Worm (Caenorhabditis elegans) whole organism, L4 larva: ENCODE data around the gene C04G6.2.

ENCODE experiments used
- F49E8.2 ChIP-seq: sonication (generic microtip); optimal IDR thresholded peaks from 2 replicates; lab custom pipeline; 2016; ENCODE audit warnings: missing compliant biosample characterization, mild to moderate bottlenecking, missing genetic modification characterization, borderline replicate concordance
- R02D3.7 ChIP-seq: fragments of 150-350 bp; sonication (generic microtip); optimal IDR thresholded peaks from 3 replicates; lab custom pipeline; 2014; ENCODE audit warnings: missing biosample characterization, missing genetic modification characterization
- Y105C5A.15 ChIP-seq: fragments of 200-800 bp; sonication (Bioruptor generic); IDR thresholded peaks from 2 replicates; pipeline ENCODE4 v1.3.6; 2022; ENCODE audit warnings: missing genetic modification characterization, missing compliant biosample characterization
- Y75B8A.6 ChIP-seq: fragments of 200-800 bp; sonication (Bioruptor generic); IDR thresholded peaks from 2 replicates; pipeline ENCODE4 v1.3.6; 2022; ENCODE audit warnings: missing genetic modification reagents, missing genetic modification characterization, missing compliant biosample characterization
- ZK337.2 ChIP-seq: fragments of 200-800 bp; sonication (Bioruptor generic); IDR thresholded peaks from 2 replicates; pipeline ENCODE4 v1.3.6; 2022; ENCODE audit warnings: missing genetic modification reagents, missing genetic modification characterization, missing compliant biosample characterization
- aha-1 ChIP-seq: fragments of 150-350 bp; peaks from one replicate; lab custom pipeline; 2014; ENCODE audit warnings: missing biosample characterization, missing genetic modification characterization
- aly-2 ChIP-seq: sonication (generic microtip); optimal IDR thresholded peaks from 2 replicates; lab custom pipeline; 2018; ENCODE audit warnings: missing biosample characterization, missing genetic modification characterization
- ama-1 ChIP-seq: fragments of 150-350 bp; optimal IDR thresholded peaks from 2 replicates; lab custom pipeline; 2014; ENCODE audit warnings: inconsistent platforms, mixed read lengths
- ceh-28 ChIP-seq: fragments of 150-350 bp; optimal IDR thresholded peaks from 2 replicates; lab custom pipeline; 2014; ENCODE audit warnings: missing biosample characterization, missing genetic modification reagents, missing genetic modification characterization
- ceh-62 ChIP-seq: sonication (generic microtip); optimal IDR thresholded peaks from 2 replicates; lab custom pipeline; 2017; ENCODE audit warnings: missing biosample characterization, missing genetic modification characterization
- ces-1 ChIP-seq: fragments of 150-350 bp; sonication (generic microtip); optimal IDR thresholded peaks from 4 replicates; lab custom pipeline; 2014; ENCODE audit warnings: missing biosample characterization, missing genetic modification reagents, missing genetic modification characterization
- cey-2 ChIP-seq: sonication (generic microtip); optimal IDR thresholded peaks from 3 replicates; lab custom pipeline; 2017; ENCODE audit warnings: missing genetic modification characterization, mild to moderate bottlenecking, missing compliant biosample characterization, antibody characterized with exemption, borderline replicate concordance; ENCODE audit not compliant: insufficient read depth
- daf-16 ChIP-seq, 3 experiments: sonication (generic microtip); optimal IDR thresholded peaks; 2 replicates each; lab custom pipeline; 2016 to 2017; ENCODE audit warnings: missing genetic modification characterization in 3 of 3, missing genetic modification reagents in 3 of 3, mild to moderate bottlenecking in 2 of 3, missing compliant biosample characterization in 2 of 3, missing biosample characterization in 1 of 3, moderate library complexity in 1 of 3
- daf-8 ChIP-seq: fragments of 200-800 bp; sonication (Bioruptor generic); IDR thresholded peaks from 2 replicates; pipeline ENCODE4 v1.3.6; 2022; ENCODE audit warnings: missing genetic modification characterization, missing compliant biosample characterization
- dmd-6 ChIP-seq: fragments of 200-800 bp; sonication (Bioruptor generic); IDR thresholded peaks from 2 replicates; pipeline ENCODE4 v1.3.6; 2022; ENCODE audit warnings: missing genetic modification reagents, missing genetic modification characterization, missing compliant biosample characterization
- dmd-8 ChIP-seq: fragments of 200-800 bp; sonication (Bioruptor generic); IDR thresholded peaks from 2 replicates; pipeline ENCODE4 v1.3.6; 2022; ENCODE audit warnings: missing genetic modification characterization, missing compliant biosample characterization
- dve-1 ChIP-seq: sonication (generic microtip); optimal IDR thresholded peaks from 2 replicates; lab custom pipeline; 2017; ENCODE audit warnings: antibody characterized with exemption, mild to moderate bottlenecking, missing genetic modification characterization, missing compliant biosample characterization; ENCODE audit not compliant: insufficient read depth
- egl-43 ChIP-seq: fragments of 200-800 bp; sonication (Bioruptor generic); IDR thresholded peaks from 2 replicates; pipeline ENCODE4 v1.3.6; 2022; ENCODE audit warnings: missing genetic modification reagents, missing genetic modification characterization, missing compliant biosample characterization
- fkh-10 ChIP-seq: fragments of 150-350 bp; optimal IDR thresholded peaks from 2 replicates; lab custom pipeline; 2014; ENCODE audit warnings: missing biosample characterization, missing genetic modification reagents, missing genetic modification characterization
- hlh-30 ChIP-seq: sonication (generic microtip); optimal IDR thresholded peaks from 2 replicates; lab custom pipeline; 2017; ENCODE audit warnings: antibody characterized with exemption, mild to moderate bottlenecking, missing genetic modification characterization, missing compliant biosample characterization; ENCODE audit not compliant: insufficient read depth
- lir-3 ChIP-seq: sonication (generic microtip); optimal IDR thresholded peaks from 2 replicates; lab custom pipeline; 2016; ENCODE audit warnings: mild to moderate bottlenecking, missing genetic modification characterization, missing compliant biosample characterization
- mdl-1 ChIP-seq, 2 experiments: fragments of 150-350 bp in 1 of 2; sonication (generic microtip) in 1 of 2; optimal IDR thresholded peaks; 2 replicates each; lab custom pipeline; 2014 to 2017; ENCODE audit warnings: missing biosample characterization in 2 of 2, missing genetic modification characterization in 2 of 2
- mep-1 ChIP-seq: fragments of 150-350 bp; sonication (generic microtip); optimal IDR thresholded peaks from 3 replicates; lab custom pipeline; 2014; ENCODE audit warnings: missing biosample characterization, missing genetic modification characterization
- mes-2 ChIP-seq: sonication (generic microtip); optimal IDR thresholded peaks from 2 replicates; lab custom pipeline; 2016; ENCODE audit warnings: missing genotype, mild to moderate bottlenecking, missing genetic modification characterization, missing compliant biosample characterization; ENCODE audit not compliant: poor library complexity, severe bottlenecking
- nhr-10 ChIP-seq: fragments of 150-350 bp; optimal IDR thresholded peaks from 2 replicates; lab custom pipeline; 2014; ENCODE audit warnings: missing biosample characterization, missing genetic modification characterization
- nhr-102 ChIP-seq: sonication (generic microtip); optimal IDR thresholded peaks from 2 replicates; lab custom pipeline; 2016; ENCODE audit warnings: mild to moderate bottlenecking, missing genetic modification characterization, moderate library complexity, missing compliant biosample characterization
- nhr-48 ChIP-seq: sonication (generic microtip); optimal IDR thresholded peaks from 2 replicates; lab custom pipeline; 2016; ENCODE audit warnings: mild to moderate bottlenecking, missing genetic modification characterization, missing compliant biosample characterization
- nhr-6 ChIP-seq: fragments of 150-350 bp; optimal IDR thresholded peaks from 2 replicates; lab custom pipeline; 2014; ENCODE audit warnings: missing biosample characterization, missing genetic modification characterization
- nhr-77 ChIP-seq: fragments of 150-350 bp; optimal IDR thresholded peaks from 2 replicates; lab custom pipeline; 2014; ENCODE audit warnings: missing biosample characterization, missing genetic modification characterization
- php-3 ChIP-seq: fragments of 200-800 bp; sonication (Bioruptor generic); IDR thresholded peaks from 2 replicates; pipeline ENCODE4 v1.3.6; 2022; ENCODE audit warnings: missing genetic modification reagents, missing genetic modification characterization, missing compliant biosample characterization
- sdz-12 ChIP-seq: fragments of 200-800 bp; sonication (Bioruptor generic); optimal IDR thresholded peaks from 2 replicates; lab custom pipeline; 2018; ENCODE audit warnings: mild to moderate bottlenecking, missing genetic modification characterization, missing compliant biosample characterization
- skn-1 ChIP-seq: fragments of 150-350 bp; optimal IDR thresholded peaks from 2 replicates; lab custom pipeline; 2014; ENCODE audit warnings: missing biosample characterization, missing genetic modification characterization
- spr-1 ChIP-seq: sonication (generic microtip); optimal IDR thresholded peaks from 2 replicates; lab custom pipeline; 2016; ENCODE audit warnings: mild to moderate bottlenecking, missing genetic modification characterization, missing compliant biosample characterization
- spr-3 ChIP-seq: fragments of 200-800 bp; sonication (Bioruptor generic); optimal IDR thresholded peaks from 2 replicates; lab custom pipeline; 2018; ENCODE audit warnings: mild to moderate bottlenecking, missing genetic modification characterization, missing compliant biosample characterization
- unc-39 ChIP-seq: sonication (generic microtip); optimal IDR thresholded peaks from 2 replicates; lab custom pipeline; 2017; ENCODE audit warnings: missing biosample characterization, missing genetic modification characterization
- zag-1 ChIP-seq: fragments of 150-350 bp; optimal IDR thresholded peaks from 2 replicates; lab custom pipeline; 2014; ENCODE audit warnings: missing biosample characterization, missing genetic modification characterization
- zfp-2 ChIP-seq: sonication (generic microtip); optimal IDR thresholded peaks from 2 replicates; lab custom pipeline; 2016; ENCODE audit warnings: mild to moderate bottlenecking, missing genetic modification characterization, missing compliant biosample characterization
- zip-11 ChIP-seq: fragments of 200-800 bp; sonication (Bioruptor generic); IDR thresholded peaks from 2 replicates; pipeline ENCODE4 v1.3.6; 2022; ENCODE audit warnings: missing genetic modification characterization, missing compliant biosample characterization
- zip-2 ChIP-seq: fragments of 150-350 bp; optimal IDR thresholded peaks from 2 replicates; lab custom pipeline; 2014; ENCODE audit warnings: missing biosample characterization, missing genetic modification characterization
- ztf-7 ChIP-seq: fragments of 150-350 bp; optimal IDR thresholded peaks from 2 replicates; lab custom pipeline; 2014; ENCODE audit warnings: missing biosample characterization, missing genetic modification characterization

The C04G6.2 gene

DNA sequence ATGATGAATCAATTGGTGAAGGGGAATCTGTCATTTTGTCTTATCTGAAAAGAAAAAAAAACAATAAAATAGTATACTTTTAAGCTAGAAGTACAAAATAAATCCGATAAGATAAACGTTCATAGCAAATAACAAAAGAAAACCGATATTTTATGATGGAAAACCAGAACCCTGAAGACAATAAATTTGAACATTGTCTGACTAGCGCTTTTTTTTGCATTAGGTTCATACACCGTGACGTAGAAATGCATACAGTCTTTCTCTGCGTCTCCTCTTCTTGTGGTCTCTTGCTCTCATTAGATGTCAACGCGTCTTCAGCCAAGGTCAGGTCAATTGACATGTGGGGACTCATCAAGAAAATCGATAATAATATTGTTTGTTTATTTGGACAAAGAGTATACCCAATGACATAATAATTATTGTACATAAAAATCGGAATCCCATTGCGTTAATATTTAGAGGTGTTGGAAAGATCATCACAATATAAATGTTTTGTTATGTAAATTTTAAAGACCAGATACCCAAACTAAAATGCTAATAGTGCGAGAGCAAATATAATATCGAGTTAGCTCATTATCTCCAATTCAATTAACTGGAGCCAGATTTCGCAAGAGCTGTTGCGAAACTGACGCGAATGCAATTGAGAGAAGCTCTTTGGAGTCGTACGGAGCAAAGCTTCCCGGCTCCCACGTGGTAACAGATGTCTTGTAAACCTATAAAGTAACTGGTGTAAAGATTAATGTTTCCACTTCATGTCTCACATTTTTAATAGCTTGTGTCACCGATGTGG, 11.7 kb upstream of the C04G6.2 start, which contains the start of gene dsh-2 (continued):
- TF ChIP-seq mep-1 (tag; lab: Kevin White, UChicago) (no peak), ztf-7 (tag; lab: Kevin White, UChicago) (no peak), hlh-30 (tag; lab: Kevin White, UChicago) (peak; percentile 84), F49E8.2 (tag; lab: Kevin White, UChicago) (no peak), daf-8 (GFP tag; lab: Robert Waterston, UW) (no peak), nhr-10 (tag; lab: Kevin White, UChicago) (no peak), cey-2 (tag; lab: Kevin White, UChicago) (no peak), dve-1 (peak; percentile 70), aha-1 (tag; lab: Kevin White, UChicago) (peak; percentile 27), php-3 (GFP tag; lab: Robert Waterston, UW) (no peak), Y105C5A.15 (GFP tag; lab: Robert Waterston, UW) (no peak), zfp-2 (tag; lab: Kevin White, UChicago) (no peak), aly-2 (tag; lab: Kevin White, UChicago) (no peak), nhr-48 (no peak), ceh-62 (no peak), zip-11 (no peak), mes-2 (peak; percentile 85), ces-1 (no peak), ZK337.2 (GFP tag; lab: Robert Waterston, UW) (no peak), zag-1 (no peak), nhr-77 (no peak), sdz-12 (GFP tag; lab: Kevin White, UChicago) (no peak), nhr-102 (no peak), dmd-8 (GFP tag; lab: Robert Waterston, UW) (no peak), Y75B8A.6 (GFP tag; lab: Robert Waterston, UW) (no peak), spr-3 (no peak), ama-1 (lab: Kevin White, UChicago) (no peak), ceh-28 (tag; lab: Kevin White, UChicago) (peak; percentile 25), zip-2 (tag; lab: Kevin White, UChicago) (no peak), unc-39 (tag; lab: Kevin White, UChicago) (no peak), skn-1 (tag; lab: Kevin White, UChicago) (no peak)

DNA sequence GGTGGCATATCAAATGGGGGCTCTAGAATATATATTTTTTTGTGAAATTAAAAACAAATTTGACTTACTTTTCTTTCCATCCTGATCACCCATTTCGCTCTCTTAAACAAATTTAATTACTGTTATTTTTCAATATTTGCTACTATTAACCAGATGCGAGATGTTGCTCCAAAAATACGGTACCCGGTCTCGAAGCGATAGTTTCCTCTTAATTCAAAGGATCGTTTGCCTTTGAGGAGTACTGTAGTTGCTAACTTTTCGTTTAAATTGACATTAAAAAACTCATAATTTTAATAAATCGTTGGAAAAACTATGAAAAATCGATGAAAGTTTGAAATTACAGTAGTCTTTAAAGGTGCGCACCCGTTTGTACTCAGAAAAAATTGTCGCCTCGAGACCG, 9.7 kb upstream of the C04G6.2 start, which contains the start of gene C04G6.4:
TSS of gene C04G6.4 (minus strand) at position 101 of the 400 bp plus-strand sequence.
- TF ChIP-seq fkh-10, result no peak
- no peak for TF ChIP-seq dmd-6 (GFP tag; lab: Robert Waterston, UW)
- no peak for TF ChIP-seq R02D3.7 (tag; lab: Kevin White, UChicago)
- TF ChIP-seq mdl-1 (tag; optimal IDR thresholded peaks at IDR 0.05; lab: Kevin White, UChicago), result no peak
- no peak for TF ChIP-seq spr-1 (tag; lab: Kevin White, UChicago)
- no peak for TF ChIP-seq ces-1
- no peak for TF ChIP-seq daf-16 (GFP tag; optimal IDR thresholded peaks at IDR 0.05; lab: Kevin White, UChicago)
- no peak for TF ChIP-seq daf-16 (tag; optimal IDR thresholded peaks at IDR 0.05; lab: Kevin White, UChicago)
- TF ChIP-seq nhr-6 (tag; lab: Kevin White, UChicago), result no peak
- TF ChIP-seq egl-43 (GFP tag; lab: Robert Waterston, UW), result no peak
- TF ChIP-seq lir-3, result no peak
